Worm (Caenorhabditis elegans): ENCODE measurements around the gene col-166.

DNA sequence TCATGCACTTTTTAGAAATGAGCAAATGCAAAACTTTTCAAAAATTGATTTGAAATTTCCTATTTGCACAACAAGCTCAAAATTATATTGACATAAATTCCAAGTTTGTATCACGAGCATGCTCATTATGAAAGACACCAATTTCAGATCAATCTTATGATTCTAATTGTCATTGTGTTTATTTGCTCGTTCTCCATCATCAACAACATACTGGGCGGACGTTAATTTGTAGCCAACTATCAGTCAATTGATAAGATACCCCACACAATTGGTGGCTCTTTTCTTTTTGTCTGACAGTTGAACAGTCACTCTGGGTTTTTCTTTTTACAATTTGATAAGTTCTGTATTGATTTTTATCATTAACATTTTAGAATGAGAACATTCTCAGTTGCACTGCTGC lies 8.1 kb upstream of the col-166 start, which contains the start of gene lro-1:
- TF ChIP-seq pha-4 (tag; optimal IDR thresholded peaks at IDR 0.05) (no peak), fkh-6 (tag; optimal IDR thresholded peaks at IDR 0.05) (no peak)
